Worm (Caenorhabditis elegans) whole organism, L4 larva: Measurements from ENCODE around the gene skr-7.

Experiments
- F37D6.2 ChIP-seq: sonication (generic microtip); optimal IDR thresholded peaks from 2 replicates; lab custom pipeline; 2016; ENCODE audit warnings: mild to moderate bottlenecking, missing genetic modification characterization, missing compliant biosample characterization
- F44E2.7 ChIP-seq: fragments of 200-800 bp; sonication (Bioruptor generic); IDR thresholded peaks from 2 replicates; pipeline ENCODE4 v2.1.2; 2022; ENCODE audit warnings: missing genetic modification characterization, missing compliant biosample characterization
- R02D3.7 ChIP-seq: fragments of 150-350 bp; sonication (generic microtip); optimal IDR thresholded peaks from 3 replicates; lab custom pipeline; 2014; ENCODE audit warnings: missing biosample characterization, missing genetic modification characterization
- T20F7.1 ChIP-seq: fragments of 200-800 bp; sonication (Bioruptor generic); optimal IDR thresholded peaks from 2 replicates; lab custom pipeline; 2018; ENCODE audit warnings: mild to moderate bottlenecking, missing genetic modification characterization, missing compliant biosample characterization
- T26A8.4 ChIP-seq: fragments of 200-800 bp; sonication (Bioruptor generic); IDR thresholded peaks from 2 replicates; pipeline ENCODE4 v1.3.6; 2022; ENCODE audit warnings: missing genetic modification characterization, missing compliant biosample characterization
- Y105C5A.15 ChIP-seq: fragments of 200-800 bp; sonication (Bioruptor generic); IDR thresholded peaks from 2 replicates; pipeline ENCODE4 v1.3.6; 2022; ENCODE audit warnings: missing genetic modification characterization, missing compliant biosample characterization
- aha-1 ChIP-seq: fragments of 150-350 bp; peaks from one replicate; lab custom pipeline; 2014; ENCODE audit warnings: missing biosample characterization, missing genetic modification characterization
- aly-2 ChIP-seq: sonication (generic microtip); optimal IDR thresholded peaks from 2 replicates; lab custom pipeline; 2018; ENCODE audit warnings: missing biosample characterization, missing genetic modification characterization
- arid-1 ChIP-seq: fragments of 200-800 bp; sonication (Bioruptor generic); conservative IDR thresholded peaks from 2 replicates; pipeline ENCODE4 v1.3.6; 2022; ENCODE audit warnings: missing genetic modification reagents, missing genetic modification characterization, missing compliant biosample characterization
- ceh-20 ChIP-seq: fragments of 200-800 bp; sonication (Bioruptor generic); IDR thresholded peaks from 2 replicates; pipeline ENCODE4 v1.3.6; 2022; ENCODE audit warnings: missing genetic modification reagents, missing genetic modification characterization, missing compliant biosample characterization
- ceh-44 ChIP-seq: fragments of 200-800 bp; sonication (Bioruptor generic); IDR thresholded peaks from 2 replicates; pipeline ENCODE4 v1.3.6; 2022; ENCODE audit warnings: missing genetic modification reagents, missing genetic modification characterization, missing compliant biosample characterization
- ces-1 ChIP-seq: fragments of 150-350 bp; sonication (generic microtip); optimal IDR thresholded peaks from 4 replicates; lab custom pipeline; 2014; ENCODE audit warnings: missing biosample characterization, missing genetic modification reagents, missing genetic modification characterization
- daf-12 ChIP-seq: fragments of 150-350 bp; optimal IDR thresholded peaks from 2 replicates; lab custom pipeline; 2014; ENCODE audit warnings: missing biosample characterization, missing genetic modification reagents, missing genetic modification characterization
- daf-16 ChIP-seq, 3 experiments: sonication (generic microtip); optimal IDR thresholded peaks; 2 replicates each; lab custom pipeline; 2016 to 2017; ENCODE audit warnings: missing genetic modification characterization in 3 of 3, missing genetic modification reagents in 3 of 3, mild to moderate bottlenecking in 2 of 3, missing compliant biosample characterization in 2 of 3, missing biosample characterization in 1 of 3, moderate library complexity in 1 of 3
- daf-19 ChIP-seq: fragments of 200-800 bp; sonication (Bioruptor generic); conservative IDR thresholded peaks from 2 replicates; pipeline ENCODE4 v1.3.6; 2022; ENCODE audit warnings: missing genetic modification characterization, missing compliant biosample characterization
- dmd-9 ChIP-seq: fragments of 200-800 bp; sonication (Bioruptor generic); IDR thresholded peaks from 2 replicates; pipeline ENCODE4 v1.3.6; 2022; ENCODE audit warnings: missing genetic modification reagents, missing genetic modification characterization, missing compliant biosample characterization
- duxl-1 ChIP-seq: sonication (generic microtip); optimal IDR thresholded peaks from 2 replicates; lab custom pipeline; 2016; ENCODE audit warnings: mild to moderate bottlenecking, missing genetic modification characterization, moderate library complexity, missing compliant biosample characterization; ENCODE audit not compliant: poor library complexity
- egl-43 ChIP-seq: fragments of 200-800 bp; sonication (Bioruptor generic); IDR thresholded peaks from 2 replicates; pipeline ENCODE4 v1.3.6; 2022; ENCODE audit warnings: missing genetic modification reagents, missing genetic modification characterization, missing compliant biosample characterization
- fos-1 ChIP-seq: fragments of 150-350 bp; optimal IDR thresholded peaks from 2 replicates; lab custom pipeline; 2014; ENCODE audit warnings: missing biosample characterization, missing genetic modification characterization
- gei-8 ChIP-seq: fragments of 200-800 bp; sonication (Bioruptor generic); optimal IDR thresholded peaks from 2 replicates; lab custom pipeline; 2018; ENCODE audit warnings: mild to moderate bottlenecking, missing genetic modification characterization, missing compliant biosample characterization
- hlh-30 ChIP-seq: sonication (generic microtip); optimal IDR thresholded peaks from 2 replicates; lab custom pipeline; 2017; ENCODE audit warnings: antibody characterized with exemption, mild to moderate bottlenecking, missing genetic modification characterization, missing compliant biosample characterization; ENCODE audit not compliant: insufficient read depth
- jun-1 ChIP-seq: fragments of 150-350 bp; optimal IDR thresholded peaks from 2 replicates; lab custom pipeline; 2014; ENCODE audit warnings: missing biosample characterization, missing genetic modification reagents, missing genetic modification characterization
- lin-1 ChIP-seq: fragments of 200-800 bp; sonication (Bioruptor generic); IDR thresholded peaks from 2 replicates; pipeline ENCODE4 v1.3.6; 2022; ENCODE audit warnings: missing genetic modification reagents, missing genetic modification characterization, missing compliant biosample characterization
- lin-13 ChIP-seq: fragments of 150-350 bp; optimal IDR thresholded peaks from 2 replicates; lab custom pipeline; 2014; ENCODE audit warnings: missing biosample characterization, missing genetic modification reagents, missing genetic modification characterization
- lin-15B ChIP-seq: fragments of 150-350 bp; sonication (generic microtip); optimal IDR thresholded peaks from 3 replicates; lab custom pipeline; 2014; ENCODE audit warnings: missing biosample characterization, missing genetic modification characterization
- lir-3 ChIP-seq: sonication (generic microtip); optimal IDR thresholded peaks from 2 replicates; lab custom pipeline; 2016; ENCODE audit warnings: mild to moderate bottlenecking, missing genetic modification characterization, missing compliant biosample characterization
- lsy-2 ChIP-seq, 2 experiments: fragments of 150-350 bp in 1 of 2; sonication (generic microtip) in 1 of 2; optimal IDR thresholded peaks; 2 replicates each; lab custom pipeline; 2014 to 2017; ENCODE audit warnings: missing biosample characterization in 2 of 2, missing genetic modification characterization in 2 of 2
- madf-5 ChIP-seq, 2 experiments: fragments of 200-800 bp; sonication (Bioruptor generic); IDR thresholded peaks; 2 replicates each; pipeline ENCODE4 v1.3.6; 2022; ENCODE audit warnings: missing compliant biosample characterization in 2 of 2, missing genetic modification characterization in 2 of 2
- madf-9 ChIP-seq: fragments of 200-800 bp; sonication (Bioruptor generic); conservative IDR thresholded peaks from 2 replicates; pipeline ENCODE4 v1.3.6; 2022; ENCODE audit warnings: missing genetic modification reagents, missing genetic modification characterization, missing compliant biosample characterization
- mdl-1 ChIP-seq, 2 experiments: fragments of 150-350 bp in 1 of 2; sonication (generic microtip) in 1 of 2; optimal IDR thresholded peaks; 2 replicates each; lab custom pipeline; 2014 to 2017; ENCODE audit warnings: missing biosample characterization in 2 of 2, missing genetic modification characterization in 2 of 2
- mxl-2 ChIP-seq: fragments of 200-800 bp; sonication (Bioruptor generic); conservative IDR thresholded peaks from 2 replicates; pipeline ENCODE4 v1.3.6; 2022; ENCODE audit warnings: missing genetic modification reagents, missing genetic modification characterization, missing compliant biosample characterization
- mxl-3 ChIP-seq: fragments of 200-800 bp; sonication (Bioruptor generic); optimal IDR thresholded peaks from 2 replicates; lab custom pipeline; 2018; ENCODE audit warnings: mild to moderate bottlenecking, missing genetic modification characterization, missing compliant biosample characterization
- nhr-102 ChIP-seq: sonication (generic microtip); optimal IDR thresholded peaks from 2 replicates; lab custom pipeline; 2016; ENCODE audit warnings: mild to moderate bottlenecking, missing genetic modification characterization, moderate library complexity, missing compliant biosample characterization
- nhr-111 ChIP-seq: fragments of 200-800 bp; sonication (Bioruptor generic); optimal IDR thresholded peaks from 2 replicates; lab custom pipeline; 2018; ENCODE audit warnings: mild to moderate bottlenecking, missing genetic modification characterization, missing compliant biosample characterization
- nhr-237 ChIP-seq: sonication (generic microtip); optimal IDR thresholded peaks from 2 replicates; lab custom pipeline; 2017; ENCODE audit warnings: missing biosample characterization, missing genetic modification characterization
- nhr-28 ChIP-seq: fragments of 150-350 bp; optimal IDR thresholded peaks from 2 replicates; lab custom pipeline; 2014; ENCODE audit warnings: missing biosample characterization, missing genetic modification characterization
- nhr-48 ChIP-seq: sonication (generic microtip); optimal IDR thresholded peaks from 2 replicates; lab custom pipeline; 2016; ENCODE audit warnings: mild to moderate bottlenecking, missing genetic modification characterization, missing compliant biosample characterization
- nhr-6 ChIP-seq: fragments of 150-350 bp; optimal IDR thresholded peaks from 2 replicates; lab custom pipeline; 2014; ENCODE audit warnings: missing biosample characterization, missing genetic modification characterization
- nhr-76 ChIP-seq: fragments of 150-350 bp; optimal IDR thresholded peaks from 2 replicates; lab custom pipeline; 2014; ENCODE audit warnings: missing biosample characterization, missing genetic modification characterization
- pqm-1 ChIP-seq: sonication (generic microtip); optimal IDR thresholded peaks from 2 replicates; lab custom pipeline; 2017; ENCODE audit warnings: missing biosample characterization, missing genetic modification characterization
- saeg-2 ChIP-seq: fragments of 200-800 bp; sonication (Bioruptor generic); IDR thresholded peaks from 2 replicates; pipeline ENCODE4 v1.3.6; 2022; ENCODE audit warnings: missing genetic modification reagents, missing genetic modification characterization, missing compliant biosample characterization
- unc-130 ChIP-seq: sonication (generic microtip); optimal IDR thresholded peaks from 2 replicates; lab custom pipeline; 2016; ENCODE audit warnings: missing genetic modification reagents, missing genetic modification characterization, missing compliant biosample characterization
- vab-7 ChIP-seq: fragments of 200-800 bp; sonication (Bioruptor generic); IDR thresholded peaks from 2 replicates; pipeline ENCODE4 v1.3.6; 2022; ENCODE audit warnings: missing genetic modification reagents, missing genetic modification characterization, missing compliant biosample characterization
- zip-11 ChIP-seq: fragments of 200-800 bp; sonication (Bioruptor generic); IDR thresholded peaks from 2 replicates; pipeline ENCODE4 v1.3.6; 2022; ENCODE audit warnings: missing genetic modification characterization, missing compliant biosample characterization

Gene skr-7

DNA sequence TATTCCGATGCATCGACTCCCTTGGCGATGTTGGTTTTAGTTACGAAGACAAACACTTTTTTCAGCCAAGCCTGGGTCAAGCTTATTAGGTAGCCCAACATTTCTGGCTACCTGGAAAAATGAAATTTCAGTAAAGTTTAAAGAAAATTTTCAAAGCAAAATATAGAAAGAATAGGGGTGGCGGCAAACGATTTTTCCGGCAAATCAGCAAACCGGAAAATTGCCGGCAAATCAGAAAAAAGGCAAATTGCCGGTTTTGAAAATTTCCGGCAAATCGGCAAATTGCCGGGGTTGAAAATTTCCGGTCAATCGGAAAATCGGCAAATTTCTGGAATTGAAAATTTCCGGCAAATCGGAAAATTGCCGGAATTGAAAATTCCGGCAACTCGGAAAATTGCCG lies 44.6 kb upstream of the skr-7 start, which contains the start of gene F32D1.8:
TSS of gene F32D1.8 (minus strand) at position 101 of the 400 bp plus-strand sequence.
- TF ChIP-seq lin-13 (GFP tag; lab: Kevin White, UChicago) (no peak), aha-1 (peak; percentile 69)

DNA sequence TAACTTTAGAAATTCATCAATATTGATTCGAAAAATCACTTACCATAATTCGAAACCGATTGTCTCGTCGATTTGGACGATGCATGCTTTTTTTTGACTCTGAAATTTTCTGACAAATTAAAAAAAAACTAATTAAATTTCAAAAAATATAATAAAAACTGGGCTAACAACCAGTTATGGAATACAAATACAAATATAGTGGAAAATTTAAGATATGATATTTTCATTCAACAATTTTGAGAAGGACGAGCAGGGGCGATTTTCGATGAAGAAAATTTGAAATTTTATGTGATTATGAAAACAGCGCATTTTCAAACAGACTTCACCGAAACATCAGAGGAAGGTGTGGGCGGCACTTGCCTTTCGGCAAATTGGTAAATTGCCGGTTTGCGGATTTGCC lies 39.9 kb upstream of the skr-7 start, which contains the start of gene F13A2.1:
TSS of gene F13A2.1 (minus strand) at position 101 of the 400 bp plus-strand sequence.
- TF ChIP-seq ceh-20 (GFP tag; lab: Robert Waterston, UW) (no peak), saeg-2 (GFP tag; lab: Robert Waterston, UW) (no peak), nhr-6 (tag; lab: Kevin White, UChicago) (no peak), ceh-44 (GFP tag; lab: Robert Waterston, UW) (no peak), daf-16 (GFP tag; optimal IDR thresholded peaks at IDR 0.05; lab: Kevin White, UChicago) (no peak), daf-16 (tag; optimal IDR thresholded peaks at IDR 0.05; lab: Kevin White, UChicago) (no peak), unc-130 (GFP tag; lab: Kevin White, UChicago) (no peak), nhr-237 (no peak), nhr-48 (no peak), mxl-3 (no peak), fos-1 (no peak), lin-15B (tag; lab: Kevin White, UChicago) (no peak), mxl-2 (GFP tag; lab: Robert Waterston, UW) (no peak), nhr-102 (tag; lab: Kevin White, UChicago) (no peak), egl-43 (GFP tag; lab: Robert Waterston, UW) (no peak), jun-1 (tag; lab: Kevin White, UChicago) (no peak), vab-7 (GFP tag; lab: Robert Waterston, UW) (no peak), mdl-1 (tag; optimal IDR thresholded peaks at IDR 0.05; lab: Kevin White, UChicago) (no peak), gei-8 (no peak), T26A8.4 (no peak), pqm-1 (tag; lab: Kevin White, UChicago) (no peak)

DNA sequence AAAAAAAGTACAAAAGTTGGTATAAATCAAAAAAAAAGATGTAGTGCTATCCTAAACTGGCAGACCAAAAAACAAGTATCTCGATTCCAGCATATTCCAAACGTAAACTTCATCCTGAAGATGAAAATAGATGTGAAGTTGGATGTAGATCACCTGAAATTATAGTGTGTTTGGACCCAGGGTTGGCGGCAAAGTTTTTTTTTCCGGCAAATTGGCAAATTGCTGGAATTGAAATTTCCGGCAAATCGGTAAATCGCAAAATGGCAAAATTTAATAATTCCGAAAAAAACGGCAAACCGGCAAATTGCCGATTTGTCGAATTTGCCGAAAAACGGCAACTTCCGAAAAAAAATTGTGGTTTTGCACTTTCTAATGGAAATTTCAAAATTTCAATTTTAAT lies 37.7 kb upstream of the skr-7 start, which contains the start of gene F13A2.2:
TSS of gene F13A2.2 (minus strand) at position 101 of the 400 bp plus-strand sequence.
- TF ChIP-seq nhr-111 (GFP tag; lab: Kevin White, UChicago) (no peak), zip-11 (no peak), Y105C5A.15 (no peak), lir-3 (tag; lab: Kevin White, UChicago) (no peak), egl-43 (GFP tag; lab: Robert Waterston, UW) (no peak), T26A8.4 (no peak), aha-1 (no peak), lin-1 (no peak), F37D6.2 (no peak), nhr-48 (no peak), aly-2 (tag; lab: Kevin White, UChicago) (no peak), nhr-28 (no peak), daf-12 (tag; lab: Kevin White, UChicago) (no peak), duxl-1 (tag; lab: Kevin White, UChicago) (no peak), unc-130 (GFP tag; lab: Kevin White, UChicago) (no peak)
- TF ChIP-seq, all 104 proteins: peak for 0

DNA sequence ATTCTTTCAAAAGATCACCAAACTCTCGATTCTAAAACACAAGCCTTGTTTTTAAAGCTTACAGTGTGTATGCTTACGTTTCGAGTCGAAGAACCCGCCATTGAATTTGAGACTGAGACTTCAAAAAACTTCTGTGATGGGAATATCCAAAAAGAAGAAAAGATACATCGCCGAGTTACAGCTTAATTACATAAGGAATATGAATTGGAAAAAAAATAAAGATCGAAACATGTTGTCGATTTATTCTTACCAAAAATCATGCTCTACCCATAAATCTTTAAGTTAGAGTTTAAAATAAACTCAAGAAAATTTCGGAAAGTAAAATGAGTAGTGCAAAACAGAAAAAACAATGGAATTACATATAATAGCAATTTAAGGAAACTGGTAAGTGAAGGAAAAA lies 36.1 kb upstream of the skr-7 start, which contains the start of gene F13A2.10:
TSS of gene F13A2.10 (minus strand) at position 101 of the 400 bp plus-strand sequence.
- TF ChIP-seq aly-2 (tag; lab: Kevin White, UChicago) (no peak), daf-19 (GFP tag; lab: Robert Waterston, UW) (no peak), nhr-237 (no peak), aha-1 (peak; percentile 34), madf-9 (no peak)
- TF ChIP-seq, all 104 proteins: peak for 1

DNA sequence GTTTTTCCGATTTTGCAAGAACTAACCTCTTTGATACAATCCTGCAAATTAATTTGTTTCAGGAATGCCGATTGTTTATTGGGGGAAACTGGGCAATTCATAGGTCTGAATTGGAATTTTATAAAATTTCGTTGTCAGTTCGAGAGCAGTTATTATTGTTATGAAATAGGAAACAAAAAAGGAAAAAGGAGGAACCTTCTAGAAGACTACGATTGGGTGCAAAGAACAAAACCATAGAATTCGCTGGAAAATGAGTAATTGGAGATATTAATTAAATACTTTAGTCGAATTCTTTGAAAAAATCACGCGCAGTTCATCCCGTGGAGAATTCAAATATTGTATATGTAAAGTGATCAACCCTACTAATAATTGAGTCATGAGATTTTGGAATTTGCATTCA lies 34.8 kb upstream of the skr-7 start, which contains the start of gene F13A2.9:
TSS of gene F13A2.9 (minus strand) at position 101 of the 400 bp plus-strand sequence.
- TF ChIP-seq madf-5 (GFP tag; IDR thresholded peaks at IDR 0.05; lab: Robert Waterston, UW) (no peak), dmd-9 (no peak), F44E2.7 (no peak), daf-12 (tag; lab: Kevin White, UChicago) (no peak), nhr-76 (no peak), arid-1 (GFP tag; lab: Robert Waterston, UW) (no peak), lin-15B (tag; lab: Kevin White, UChicago) (no peak), lsy-2 (tag; optimal IDR thresholded peaks at IDR 0.05; lab: Kevin White, UChicago) (no peak), R02D3.7 (tag; lab: Kevin White, UChicago) (no peak), nhr-102 (tag; lab: Kevin White, UChicago) (no peak), T20F7.1 (GFP tag; lab: Kevin White, UChicago) (no peak), hlh-30 (tag; lab: Kevin White, UChicago) (no peak), aha-1 (no peak), ces-1 (GFP tag; lab: Kevin White, UChicago) (no peak)
- TF ChIP-seq, all 104 proteins: peak for 0
